Worm (Caenorhabditis elegans) whole organism, L4/young adult: Measurements from ENCODE around the gene rga-3.

Experiments used
- W03F9.2 ChIP-seq: fragments of 150-350 bp; optimal IDR thresholded peaks from 2 replicates; lab custom pipeline; 2014; ENCODE audit warnings: missing biosample characterization, missing genetic modification characterization
- dao-5 ChIP-seq: sonication (generic microtip); optimal IDR thresholded peaks from 2 replicates; lab custom pipeline; 2016; ENCODE audit warnings: missing genotype, missing genetic modification characterization, moderate library complexity, missing compliant biosample characterization
- him-1 ChIP-seq: sonication (generic microtip); optimal IDR thresholded peaks from 2 replicates; lab custom pipeline; 2016; ENCODE audit warnings: missing genotype, missing genetic modification reagents, missing genetic modification characterization, missing compliant biosample characterization

The rga-3 gene

ce11 chrV:5699835-5700441 is 17.7 kb upstream of the rga-3 start, which contains the start of gene clec-1:
TSS of gene clec-1 (plus strand) at chrV:5700154.
- TF ChIP-seq him-1 (tag; lab: Kevin White, UChicago) (no peak), W03F9.2 (tag; lab: Kevin White, UChicago) (no peak)

- TF ChIP-seq him-1 (tag; lab: Kevin White, UChicago) = no peak
- no peak for TF ChIP-seq dao-5 (tag; lab: Kevin White, UChicago)
- TF ChIP-seq W03F9.2 (tag; lab: Kevin White, UChicago) = no peak
These were observed 16.6 kb upstream of the rga-3 start for ce11 chrV:5701106-5701505.

ce11 chrV:5704467-5704866 is 13.2 kb upstream of the rga-3 start:
- TF ChIP-seq dao-5 (tag; lab: Kevin White, UChicago) (no peak), W03F9.2 (tag; lab: Kevin White, UChicago) (no peak), him-1 (tag; lab: Kevin White, UChicago) (no peak)

- TF ChIP-seq dao-5 (tag; lab: Kevin White, UChicago) (no peak), W03F9.2 (tag; lab: Kevin White, UChicago) (no peak), him-1 (tag; lab: Kevin White, UChicago) (no peak)
These were observed 12.2 kb upstream of the rga-3 start, which contains the start of gene peli-1 for ce11 chrV:5705510-5705909. TSS of gene peli-1 (plus strand) at chrV:5705810.

ce11 chrV:5708331-5708730 is 9.4 kb upstream of the rga-3 start:
- TF ChIP-seq dao-5 (tag; lab: Kevin White, UChicago) = no peak
- no peak for TF ChIP-seq W03F9.2 (tag; lab: Kevin White, UChicago)
- no peak for TF ChIP-seq him-1 (tag; lab: Kevin White, UChicago)

ce11 chrV:5712189-5712588 is 5.5 kb upstream of the rga-3 start:
- TF ChIP-seq him-1 (tag; lab: Kevin White, UChicago) = no peak
- TF ChIP-seq dao-5 (tag; lab: Kevin White, UChicago) = no peak
- TF ChIP-seq W03F9.2 (tag; lab: Kevin White, UChicago) = no peak

ce11 chrV:5712652-5713051 is 5.0 kb upstream of the rga-3 start, which contains the start of gene gcst-1:
TSS of gene gcst-1 (plus strand) at chrV:5712928.
- TF ChIP-seq him-1 (tag; lab: Kevin White, UChicago) = no peak
- no peak for TF ChIP-seq W03F9.2 (tag; lab: Kevin White, UChicago)
- no peak for TF ChIP-seq dao-5 (tag; lab: Kevin White, UChicago)

- no peak for TF ChIP-seq W03F9.2 (tag; lab: Kevin White, UChicago)
- no peak for TF ChIP-seq dao-5 (tag; lab: Kevin White, UChicago)
- TF ChIP-seq him-1 (tag; lab: Kevin White, UChicago) = no peak
These were observed 4.2 kb upstream of the rga-3 start for ce11 chrV:5713510-5713909.

ce11 chrV:5716508-5716907 is 1.2 kb upstream of the rga-3 start, which contains the start of gene K09H11.9:
TSS of gene K09H11.9 (minus strand) at chrV:5716608.
- TF ChIP-seq dao-5 (tag; lab: Kevin White, UChicago) (no peak), W03F9.2 (tag; lab: Kevin White, UChicago) (no peak)

- TF ChIP-seq him-1 (tag; lab: Kevin White, UChicago) = no peak
- no peak for TF ChIP-seq W03F9.2 (tag; lab: Kevin White, UChicago)
- no peak for TF ChIP-seq dao-5 (tag; lab: Kevin White, UChicago)
These were observed 4.4 kb downstream of the rga-3 start for ce11 chrV:5722093-5722492.

ce11 chrV:5724395-5724794 is 6.7 kb downstream of the rga-3 start:
- TF ChIP-seq W03F9.2 (tag; lab: Kevin White, UChicago) = no peak
- no peak for TF ChIP-seq him-1 (tag; lab: Kevin White, UChicago)
- TF ChIP-seq dao-5 (tag; lab: Kevin White, UChicago) = no peak

ce11 chrV:5726463-5726862 is 8.8 kb downstream of the rga-3 start, which contains the start of gene K09H11.4:
TSS of gene K09H11.4 (minus strand) at chrV:5726563.
- TF ChIP-seq him-1 (tag; lab: Kevin White, UChicago) = no peak
- TF ChIP-seq W03F9.2 (tag; lab: Kevin White, UChicago) = no peak
- no peak for TF ChIP-seq dao-5 (tag; lab: Kevin White, UChicago)

ce11 chrV:5730783-5731182 is 13.1 kb downstream of the rga-3 start, which contains the start of gene K09H11.15:
TSS of gene K09H11.15 (minus strand) at chrV:5730883.
- TF ChIP-seq W03F9.2 (tag; lab: Kevin White, UChicago) (no peak), dao-5 (tag; lab: Kevin White, UChicago) (no peak), him-1 (tag; lab: Kevin White, UChicago) (no peak)

ce11 chrV:5736068-5736467 is 18.4 kb downstream of the rga-3 start, which contains the start of gene K09H11.6:
TSS of gene K09H11.6 (minus strand) at chrV:5736168.
- TF ChIP-seq W03F9.2 (tag; lab: Kevin White, UChicago) = no peak
- no peak for TF ChIP-seq dao-5 (tag; lab: Kevin White, UChicago)
- TF ChIP-seq him-1 (tag; lab: Kevin White, UChicago) = no peak
